Worm (Caenorhabditis elegans): ENCODE data around the gene cft-1.

ce11 chrV:5502701-5503100, 35.9 kb upstream of the cft-1 start:
- TF ChIP-seq ama-1 (optimal IDR thresholded peaks at IDR 0.05) (peak; percentile 29), lin-39 (tag; optimal IDR thresholded peaks at IDR 0.05) (no peak), snpc-4 (tag; optimal IDR thresholded peaks at IDR 0.05) (no peak), nhr-237 (tag; optimal IDR thresholded peaks at IDR 0.05) (no peak), unc-62 (GFP tag; optimal IDR thresholded peaks at IDR 0.05) (no peak), R02D3.7 (tag; optimal IDR thresholded peaks at IDR 0.05) (no peak), unc-55 (GFP tag; optimal IDR thresholded peaks at IDR 0.05) (no peak), lin-13 (GFP tag; optimal IDR thresholded peaks at IDR 0.05) (no peak)

Data from whole organism, L2 larva.